Worm (Caenorhabditis elegans) whole organism, L1 larva: Measurements from ENCODE around the gene nhr-50.

Source experiments
- alr-1 ChIP-seq: fragments of 200-800 bp; sonication (Bioruptor generic); optimal IDR thresholded peaks from 2 replicates; lab custom pipeline; 2018; ENCODE audit warnings: borderline replicate concordance, mild to moderate bottlenecking, missing genetic modification characterization, missing compliant biosample characterization
- blmp-1 ChIP-seq: fragments of 150-350 bp; optimal IDR thresholded peaks from 2 replicates; lab custom pipeline; 2014; ENCODE audit warnings: missing biosample characterization, missing genetic modification characterization
- ces-1 ChIP-seq: fragments of 150-350 bp; optimal IDR thresholded peaks from 2 replicates; lab custom pipeline; 2014; ENCODE audit warnings: missing biosample characterization, missing genetic modification reagents, missing genetic modification characterization
- egl-27 ChIP-seq, 2 experiments: fragments of 150-350 bp in 1 of 2; sonication (generic microtip); optimal IDR thresholded peaks; 3 replicates each; lab custom pipeline; 2017 to 2018; ENCODE audit warnings: missing biosample characterization in 2 of 2, missing genetic modification characterization in 2 of 2, missing genetic modification reagents in 2 of 2
- elt-3 ChIP-seq, 6 experiments: fragments of 150-350 bp in 1 of 6; sonication (generic microtip); optimal IDR thresholded peaks; 2 replicates each; lab custom pipeline; 2017 to 2018; ENCODE audit warnings: missing biosample characterization in 6 of 6, missing genetic modification characterization in 6 of 6, inconsistent platforms in 1 of 6
- lin-13 ChIP-seq: fragments of 150-350 bp; optimal IDR thresholded peaks from 2 replicates; lab custom pipeline; 2014; ENCODE audit warnings: missing biosample characterization, missing genetic modification reagents, missing genetic modification characterization
- lin-35 ChIP-seq, 2 experiments: fragments of 150-350 bp; optimal IDR thresholded peaks; 2 replicates each; lab custom pipeline; 2014; ENCODE audit warnings: missing biosample characterization in 2 of 2, missing genetic modification characterization in 2 of 2, missing genetic modification reagents in 2 of 2
- nhr-11 ChIP-seq: fragments of 150-350 bp; optimal IDR thresholded peaks from 2 replicates; lab custom pipeline; 2014; ENCODE audit warnings: missing biosample characterization, missing genetic modification characterization
- nhr-12 ChIP-seq: sonication (generic microtip); optimal IDR thresholded peaks from 2 replicates; lab custom pipeline; 2017; ENCODE audit warnings: missing biosample characterization, missing genetic modification characterization
- nhr-47 ChIP-seq: sonication (generic microtip); optimal IDR thresholded peaks from 2 replicates; lab custom pipeline; 2016; ENCODE audit warnings: mild to moderate bottlenecking, missing genetic modification characterization, moderate library complexity, missing compliant biosample characterization
- snpc-4 ChIP-seq: fragments of 150-350 bp; optimal IDR thresholded peaks from 2 replicates; lab custom pipeline; 2014; ENCODE audit warnings: missing biosample characterization, missing genetic modification characterization
- tbx-2 ChIP-seq: sonication (generic microtip); optimal IDR thresholded peaks from 2 replicates; lab custom pipeline; 2016; ENCODE audit warnings: missing genetic modification characterization, missing compliant biosample characterization

- TF ChIP-seq lin-13 (GFP tag; lab: Kevin White, UChicago) (no peak), snpc-4 (tag; lab: Kevin White, UChicago) (no peak), alr-1 (tag; lab: Kevin White, UChicago) (no peak), lin-35 (GFP tag; optimal IDR thresholded peaks at IDR 0.05; lab: Kevin White, UChicago) (no peak), ces-1 (GFP tag; lab: Kevin White, UChicago) (no peak), nhr-11 (tag; lab: Kevin White, UChicago) (no peak), nhr-12 (tag; lab: Kevin White, UChicago) (no peak), nhr-47 (no peak), egl-27 (tag; optimal IDR thresholded peaks at IDR 0.05; lab: Kevin White, UChicago) (no peak), blmp-1 (tag; lab: Kevin White, UChicago) (no peak), tbx-2 (tag; lab: Kevin White, UChicago) (no peak), elt-3 (tag; optimal IDR thresholded peaks at IDR 0.05; lab: Kevin White, UChicago) (no peak)
Observed at ce11 chrV:15950903-15951302, 49.5 kb downstream of the nhr-50 start, which contains the start of gene srw-59.
